Fruit fly (Drosophila melanogaster) whole organism, embryonic: ENCODE results near the gene CG45100.

Source experiments
- Atf3 ChIP-seq: fragments of 200-800 bp; sonication (Bioruptor generic); optimal IDR thresholded peaks from 3 replicates; lab custom pipeline; 2016; ENCODE audit warnings: missing biosample characterization, missing genetic modification characterization
- BEAF-32 ChIP-seq: fragments of 200-800 bp; sonication (Bioruptor generic); optimal IDR thresholded peaks from 3 replicates; lab custom pipeline; 2017; ENCODE audit warnings: missing biosample characterization, missing genetic modification characterization, mild to moderate bottlenecking, moderate library complexity, missing genetic modification reagents
- CG10654 ChIP-seq: fragments of 200-800 bp; sonication (Bioruptor generic); optimal IDR thresholded peaks from 2 replicates; lab custom pipeline; 2016; ENCODE audit warnings: missing biosample characterization, missing genetic modification characterization
- CG11398 ChIP-seq: fragments of 200-800 bp; sonication (Bioruptor generic); optimal IDR thresholded peaks from 2 replicates; lab custom pipeline; 2016; ENCODE audit warnings: missing biosample characterization, missing genetic modification characterization
- CG11695 ChIP-seq: fragments of 200-800 bp; sonication (Bioruptor generic); IDR thresholded peaks from 3 replicates; pipeline ENCODE4 v1.3.6; 2022; ENCODE audit warnings: missing biosample characterization, missing genetic modification characterization
- CG13287 ChIP-seq: fragments of 200-800 bp; sonication (Bioruptor generic); IDR thresholded peaks from 2 replicates; pipeline ENCODE4 v1.3.6; 2022; ENCODE audit warnings: missing biosample characterization, missing genetic modification characterization; ENCODE audit not compliant: partially characterized antibody
- CG13624 ChIP-seq: fragments of 200-800 bp; sonication (Bioruptor generic); optimal IDR thresholded peaks from 2 replicates; lab custom pipeline; 2016; ENCODE audit warnings: missing biosample characterization, missing genetic modification characterization
- CG15479 ChIP-seq: fragments of 200-800 bp; sonication (Bioruptor generic); optimal IDR thresholded peaks from 3 replicates; lab custom pipeline; 2019; ENCODE audit warnings: missing biosample characterization, mild to moderate bottlenecking, missing genetic modification characterization, moderate library complexity
- CG16863 ChIP-seq: fragments of 200-800 bp; sonication (Bioruptor generic); optimal IDR thresholded peaks from 3 replicates; lab custom pipeline; 2016; ENCODE audit warnings: missing biosample characterization, missing genetic modification characterization
- CG17186 ChIP-seq: fragments of 200-800 bp; sonication (Bioruptor generic); optimal IDR thresholded peaks from 3 replicates; lab custom pipeline; 2017; ENCODE audit warnings: missing biosample characterization, missing genetic modification reagents, missing genetic modification characterization
- CG17328 ChIP-seq: fragments of 200-800 bp; sonication (Bioruptor generic); IDR thresholded peaks from 2 replicates; pipeline ENCODE4 v1.3.6; 2022; ENCODE audit warnings: missing biosample characterization, missing genetic modification characterization
- CG17359 ChIP-seq: fragments of 200-800 bp; sonication (Bioruptor generic); optimal IDR thresholded peaks from 3 replicates; lab custom pipeline; 2018; ENCODE audit warnings: missing biosample characterization, mild to moderate bottlenecking, missing genetic modification characterization, moderate library complexity
- CG17802 ChIP-seq: fragments of 200-800 bp; sonication (Bioruptor generic); optimal IDR thresholded peaks from 2 replicates; lab custom pipeline; 2018; ENCODE audit warnings: missing biosample characterization, mild to moderate bottlenecking, missing genetic modification characterization, moderate library complexity
- CG2120 ChIP-seq: fragments of 200-800 bp; sonication (Bioruptor generic); optimal IDR thresholded peaks from 3 replicates; lab custom pipeline; 2016; ENCODE audit warnings: missing biosample characterization, missing genetic modification characterization
- CG2678 ChIP-seq: fragments of 200-800 bp; sonication (Bioruptor generic); optimal IDR thresholded peaks from 3 replicates; lab custom pipeline; 2019; ENCODE audit warnings: missing biosample characterization, mild to moderate bottlenecking, missing genetic modification characterization, moderate library complexity
- CG31365 ChIP-seq: fragments of 200-800 bp; sonication (Bioruptor generic); optimal IDR thresholded peaks from 2 replicates; lab custom pipeline; 2018; ENCODE audit warnings: missing biosample characterization, mild to moderate bottlenecking, missing genetic modification characterization
- CG32772 ChIP-seq: fragments of 200-800 bp; sonication (Bioruptor generic); IDR thresholded peaks from 2 replicates; pipeline ENCODE4 v1.3.6; 2022; ENCODE audit warnings: missing biosample characterization, missing genetic modification characterization
- CG3838 ChIP-seq: fragments of 200-800 bp; sonication (Bioruptor generic); optimal IDR thresholded peaks from 3 replicates; lab custom pipeline; 2016; ENCODE audit warnings: missing biosample characterization, missing genetic modification characterization
- CG6175 ChIP-seq: fragments of 200-800 bp; sonication (Bioruptor generic); IDR thresholded peaks from 3 replicates; pipeline ENCODE4 v1.3.6; 2022; ENCODE audit warnings: missing biosample characterization, missing genetic modification characterization
- CG7786 ChIP-seq: fragments of 200-800 bp; sonication (Bioruptor generic); optimal IDR thresholded peaks from 2 replicates; lab custom pipeline; 2016; ENCODE audit warnings: missing biosample characterization, missing genetic modification characterization
- CG9215 ChIP-seq: fragments of 200-800 bp; sonication (Bioruptor generic); IDR thresholded peaks from 2 replicates; pipeline ENCODE4 v1.3.6; 2022; ENCODE audit warnings: missing biosample characterization, missing genetic modification characterization
- Dp ChIP-seq: fragments of 200-800 bp; sonication (Bioruptor generic); optimal IDR thresholded peaks from 2 replicates; lab custom pipeline; 2018; ENCODE audit warnings: missing biosample characterization, mild to moderate bottlenecking, missing genetic modification characterization, moderate library complexity
- ERR ChIP-seq: fragments of 200-800 bp; sonication (Bioruptor generic); optimal IDR thresholded peaks from 2 replicates; lab custom pipeline; 2016; ENCODE audit warnings: missing biosample characterization, missing genetic modification characterization
- Ets65A ChIP-seq: fragments of 200-800 bp; sonication (Bioruptor generic); peaks from one replicate; lab custom pipeline; 2016; ENCODE audit warnings: missing biosample characterization, missing genetic modification characterization
- Fer3 ChIP-seq: fragments of 200-800 bp; sonication (Bioruptor generic); optimal IDR thresholded peaks from 2 replicates; lab custom pipeline; 2018; ENCODE audit warnings: missing biosample characterization, mild to moderate bottlenecking, missing genetic modification characterization, moderate library complexity
- HLH4C ChIP-seq: fragments of 200-800 bp; sonication (Bioruptor generic); IDR thresholded peaks from 3 replicates; pipeline ENCODE4 v1.3.6; 2022; ENCODE audit warnings: missing biosample characterization, missing genetic modification characterization; ENCODE audit not compliant: partially characterized antibody
- Hr3 ChIP-seq: fragments of 200-800 bp; sonication (Bioruptor generic); optimal IDR thresholded peaks from 3 replicates; lab custom pipeline; 2016; ENCODE audit warnings: missing biosample characterization, missing genetic modification characterization
- Lpt ChIP-seq: fragments of >200 bp; optimal IDR thresholded peaks from 2 replicates; lab custom pipeline; 2018; ENCODE audit warnings: missing biosample characterization, missing genetic modification characterization
- Mad ChIP-seq: fragments of 200-800 bp; sonication (Bioruptor generic); optimal IDR thresholded peaks from 2 replicates; lab custom pipeline; 2016; ENCODE audit warnings: missing biosample characterization, missing genetic modification characterization
- NK7.1 ChIP-seq: fragments of 200-800 bp; sonication (Bioruptor generic); optimal IDR thresholded peaks from 3 replicates; lab custom pipeline; 2016; ENCODE audit warnings: missing biosample characterization, missing genetic modification characterization
- Sox100B ChIP-seq: fragments of 200-800 bp; sonication (Bioruptor generic); optimal IDR thresholded peaks from 3 replicates; lab custom pipeline; 2018; ENCODE audit warnings: missing biosample characterization, mild to moderate bottlenecking, missing genetic modification characterization
- ato ChIP-seq: fragments of 200-800 bp; sonication (Bioruptor generic); IDR thresholded peaks from 2 replicates; pipeline ENCODE4 v1.3.6; 2022; ENCODE audit warnings: missing biosample characterization, missing genetic modification characterization; ENCODE audit not compliant: partially characterized antibody
- bab2 ChIP-seq: fragments of 200-800 bp; sonication (Bioruptor generic); optimal IDR thresholded peaks from 2 replicates; lab custom pipeline; 2016; ENCODE audit warnings: missing biosample characterization, missing genetic modification characterization
- bowl ChIP-seq: fragments of 200-800 bp; sonication (Bioruptor generic); IDR thresholded peaks from 2 replicates; pipeline ENCODE4 v1.3.6; 2022; ENCODE audit warnings: missing biosample characterization, missing genetic modification characterization
- dimm ChIP-seq: fragments of 200-800 bp; sonication (Bioruptor generic); IDR thresholded peaks from 2 replicates; pipeline ENCODE4 v1.3.6; 2022; ENCODE audit warnings: missing biosample characterization, missing genetic modification characterization
- h ChIP-seq: fragments of >200 bp; optimal IDR thresholded peaks from 2 replicates; lab custom pipeline; 2017
- jigr1 ChIP-seq: fragments of 200-800 bp; sonication (Bioruptor generic); IDR thresholded peaks from 3 replicates; pipeline ENCODE4 v1.3.6; 2022; ENCODE audit warnings: missing biosample characterization, missing genetic modification characterization
- lmd ChIP-seq: fragments of 200-800 bp; sonication (Bioruptor generic); IDR thresholded peaks from 2 replicates; pipeline ENCODE4 v1.3.6; 2022; ENCODE audit warnings: missing biosample characterization, missing genetic modification characterization
- luna ChIP-seq: fragments of 200-800 bp; sonication (Bioruptor generic); optimal IDR thresholded peaks from 2 replicates; lab custom pipeline; 2016; ENCODE audit warnings: missing biosample characterization, missing genetic modification characterization
- nerfin-2 ChIP-seq: fragments of 200-800 bp; sonication (Bioruptor generic); IDR thresholded peaks from 2 replicates; pipeline ENCODE4 v1.3.6; 2022; ENCODE audit warnings: missing biosample characterization, missing genetic modification characterization; ENCODE audit not compliant: partially characterized antibody
- odd ChIP-seq: fragments of 200-800 bp; sonication (Bioruptor generic); optimal IDR thresholded peaks from 2 replicates; lab custom pipeline; 2017; ENCODE audit warnings: missing biosample characterization, mild to moderate bottlenecking, missing genetic modification characterization
- pan ChIP-seq, 4 experiments: fragments of >200 bp in 3 of 4; fragments of 200-800 bp in 1 of 4; sonication (Bioruptor generic) in 1 of 4; optimal IDR thresholded peaks in 3 of 4; IDR thresholded peaks in 1 of 4; 2 replicates each; pipeline versions ENCODE4 v1.3.6 to Lab custom; 2017 to 2022; ENCODE audit warnings: missing biosample characterization in 2 of 4, missing genetic modification characterization in 2 of 4, mixed read lengths in 1 of 4
- phol ChIP-seq: fragments of 200-800 bp; sonication (Bioruptor generic); optimal IDR thresholded peaks from 3 replicates; lab custom pipeline; 2018; ENCODE audit warnings: missing biosample characterization, mild to moderate bottlenecking, missing genetic modification characterization, moderate library complexity
- pzg ChIP-seq: fragments of 200-800 bp; sonication (Bioruptor generic); optimal IDR thresholded peaks from 3 replicates; lab custom pipeline; 2018; ENCODE audit warnings: missing biosample characterization, mild to moderate bottlenecking, missing genetic modification characterization, moderate library complexity
- row ChIP-seq: fragments of 200-800 bp; sonication (Bioruptor generic); IDR thresholded peaks from 3 replicates; pipeline ENCODE4 v1.3.6; 2022; ENCODE audit warnings: missing biosample characterization, missing genetic modification characterization
- seq ChIP-seq: fragments of 200-800 bp; sonication (Bioruptor generic); IDR thresholded peaks from 2 replicates; pipeline ENCODE4 v1.3.6; 2022; ENCODE audit warnings: missing biosample characterization, missing genetic modification characterization
- sqz ChIP-seq: fragments of 200-800 bp; sonication (Bioruptor generic); optimal IDR thresholded peaks from 3 replicates; lab custom pipeline; 2018; ENCODE audit warnings: missing biosample characterization, mild to moderate bottlenecking, missing genetic modification characterization
- tx ChIP-seq: fragments of 200-800 bp; sonication (Bioruptor generic); optimal IDR thresholded peaks from 2 replicates; lab custom pipeline; 2016; ENCODE audit warnings: missing biosample characterization, missing genetic modification characterization
- unc-4 ChIP-seq: fragments of 200-800 bp; sonication (Bioruptor generic); IDR thresholded peaks from 2 replicates; pipeline ENCODE4 v1.3.6; 2022; ENCODE audit warnings: missing biosample characterization, missing genetic modification characterization; ENCODE audit not compliant: partially characterized antibody
- usp ChIP-seq: fragments of >200 bp; optimal IDR thresholded peaks from 2 replicates; lab custom pipeline; 2017; ENCODE audit warnings: missing biosample characterization, missing genetic modification characterization
- vvl ChIP-seq: fragments of 200-800 bp; sonication (Bioruptor generic); IDR thresholded peaks from 2 replicates; pipeline ENCODE4 v1.3.6; 2022; ENCODE audit warnings: missing biosample characterization, missing genetic modification characterization

Gene CG45100

DNA sequence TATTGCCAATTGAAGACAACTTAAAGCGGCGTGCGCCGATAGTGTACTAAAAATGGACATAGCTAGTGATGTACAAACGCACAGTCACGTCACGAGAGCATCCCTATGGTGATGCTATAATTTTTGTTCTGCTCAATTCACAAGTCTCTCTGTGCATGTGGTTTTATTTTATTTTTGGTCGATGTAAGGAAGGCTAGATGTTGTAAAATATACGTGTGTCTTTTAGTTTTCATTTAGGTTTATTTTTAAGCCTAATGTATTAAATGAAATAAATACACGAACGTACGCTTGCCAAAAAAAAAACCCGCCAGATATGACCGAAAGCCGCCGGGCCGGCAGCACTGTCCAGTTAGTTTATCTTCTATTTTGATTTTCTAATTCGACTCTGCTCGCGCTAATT, at the start of gene CG45100, which contains the start of the genes HDAC3 and Hcs (continued):
- TF ChIP-seq CG32772, result 0 out of 2 replicates have a peak, but pooled peaks have one; percentile 19
- TF ChIP-seq HLH4C (GFP tag; lab: Robert Waterston, UW), result peak; percentile 80
- TF ChIP-seq vvl (GFP tag; lab: Robert Waterston, UW), result peak; percentile 42; the same call in 1 of the 2 replicates
- TF ChIP-seq BEAF-32 (GFP tag; lab: Kevin White, UChicago), result peak; percentile 96
- peak; percentile 50 for TF ChIP-seq Mad (GFP tag; lab: Kevin White, UChicago)
- TF ChIP-seq bowl (GFP tag; lab: Robert Waterston, UW), result no peak
- TF ChIP-seq phol (tag; lab: Kevin White, UChicago), result peak; percentile 78
- no peak for TF ChIP-seq CG6175 (GFP tag; lab: Robert Waterston, UW)
- TF ChIP-seq CG10654 (GFP tag; lab: Kevin White, UChicago), result peak; percentile 2
- TF ChIP-seq CG11398 (GFP tag; lab: Kevin White, UChicago), result no peak
- no peak for TF ChIP-seq odd (GFP tag; lab: Kevin White, UChicago)
- TF ChIP-seq CG11695 (GFP tag; lab: Robert Waterston, UW), result no peak
- TF ChIP-seq CG15479 (GFP tag; lab: Kevin White, UChicago), result peak; percentile 29
- TF ChIP-seq ato (GFP tag; lab: Robert Waterston, UW), result peak; percentile 60
- no peak for TF ChIP-seq lmd (GFP tag; lab: Robert Waterston, UW)
- no peak for TF ChIP-seq h (lab: Kevin White, UChicago)
- no peak for TF ChIP-seq CG3838
- TF ChIP-seq row, result peak; percentile 97
- TF ChIP-seq Ets65A, result peak; percentile 75
- TF ChIP-seq tx, result peak; percentile 33
- no peak for TF ChIP-seq usp (GFP tag; lab: Kevin White, UChicago)
- TF ChIP-seq CG17802 (tag; lab: Kevin White, UChicago), result no peak
- peak; percentile 52 for TF ChIP-seq CG9215 (GFP tag; lab: Robert Waterston, UW)
- TF ChIP-seq CG17186 (GFP tag; lab: Kevin White, UChicago), result peak; percentile 75
- TF ChIP-seq CG2120 (GFP tag; lab: Kevin White, UChicago), result peak; percentile 82
- TF ChIP-seq CG7786, result peak; percentile 69
- peak; percentile 72 for TF ChIP-seq CG13624 (GFP tag; lab: Kevin White, UChicago)
- no peak for TF ChIP-seq sqz
- peak; percentile 2 for TF ChIP-seq Atf3 (GFP tag; lab: Kevin White, UChicago)
- no peak for TF ChIP-seq dimm (GFP tag; lab: Robert Waterston, UW)
- TF ChIP-seq Dp (GFP tag; lab: Kevin White, UChicago), result peak; percentile 22
- TF ChIP-seq NK7.1 (GFP tag; lab: Kevin White, UChicago), result peak; percentile 7
- no peak for TF ChIP-seq pan (optimal IDR thresholded peaks at IDR 0.05; lab: Kevin White, UChicago)
- TF ChIP-seq pan (GFP tag; optimal IDR thresholded peaks at IDR 0.05 in 1 of 2, IDR thresholded peaks at IDR 0.05 in 1 of 2), result no peak
- peak; percentile 84 for TF ChIP-seq unc-4 (GFP tag; lab: Robert Waterston, UW)
- TF ChIP-seq CG17328 (GFP tag; lab: Robert Waterston, UW), result no peak
- no peak for TF ChIP-seq Lpt (GFP tag; lab: Kevin White, UChicago)
- peak; percentile 90 for TF ChIP-seq CG13287 (GFP tag; lab: Robert Waterston, UW)
- TF ChIP-seq seq (GFP tag; lab: Robert Waterston, UW), result no peak
- peak; percentile 59 for TF ChIP-seq pzg
- TF ChIP-seq Fer3 (tag; lab: Kevin White, UChicago), result no peak
- no peak for TF ChIP-seq CG17359 (tag; lab: Kevin White, UChicago)
- no peak for TF ChIP-seq jigr1 (GFP tag; lab: Robert Waterston, UW)
- TF ChIP-seq CG16863 (GFP tag; lab: Kevin White, UChicago), result peak; percentile 23
- TF ChIP-seq Hr3 (GFP tag; lab: Kevin White, UChicago), result peak; percentile 47
- TF ChIP-seq nerfin-2 (GFP tag; lab: Robert Waterston, UW), result peak; percentile 77
- peak; percentile 17 for TF ChIP-seq bab2
- peak; percentile 11 for TF ChIP-seq ERR (GFP tag; lab: Kevin White, UChicago)
- no peak for TF ChIP-seq CG2678 (tag; lab: Kevin White, UChicago)
- TF ChIP-seq Sox100B, result no peak
- no peak for TF ChIP-seq luna
- TF ChIP-seq CG31365 (tag; lab: Kevin White, UChicago), result no peak
